Worm (Caenorhabditis elegans) whole organism, early embryonic: ENCODE data around the gene faxc-2.

ENCODE experiments used
- ama-1 ChIP-seq: fragments of 150-350 bp; optimal IDR thresholded peaks from 2 replicates; lab custom pipeline; 2014
- flt-1 ChIP-seq: fragments of 200-800 bp; sonication (Bioruptor generic); IDR thresholded peaks from 2 replicates; pipeline ENCODE4 v1.3.6; 2022; ENCODE audit warnings: missing genetic modification characterization, missing compliant biosample characterization
- hmg-4 ChIP-seq: fragments of 200-800 bp; sonication (Bioruptor generic); optimal IDR thresholded peaks from 2 replicates; lab custom pipeline; 2018; ENCODE audit warnings: mild to moderate bottlenecking, missing genetic modification characterization, missing compliant biosample characterization
- pes-1 ChIP-seq: fragments of 200-800 bp; sonication (Bioruptor generic); IDR thresholded peaks from 2 replicates; pipeline ENCODE4 v1.3.6; 2022; ENCODE audit warnings: missing genetic modification reagents, missing genetic modification characterization, missing compliant biosample characterization
- tbx-37 ChIP-seq: fragments of 200-800 bp; sonication (Bioruptor generic); conservative IDR thresholded peaks from 2 replicates; pipeline ENCODE4 v1.3.6; 2022; ENCODE audit warnings: missing genetic modification reagents, missing genetic modification characterization, missing compliant biosample characterization

- TF ChIP-seq tbx-37 (GFP tag; lab: Robert Waterston, UW): no peak
- no peak for TF ChIP-seq pes-1 (GFP tag; lab: Robert Waterston, UW)
- no peak for TF ChIP-seq ama-1 (lab: Kevin White, UChicago)
- TF ChIP-seq flt-1 (GFP tag; lab: Robert Waterston, UW): no peak
- TF ChIP-seq hmg-4 (GFP tag; lab: Kevin White, UChicago): no peak
These were observed 8.5 kb upstream of the faxc-2 start for ce11 chrII:13300590-13300989.
